Worm (Caenorhabditis elegans) whole organism, midembryonic: ENCODE results near the gene T28F12.1.

ENCODE experiments used
- T22C8.4 ChIP-seq: fragments of 200-800 bp; sonication (Bioruptor generic); IDR thresholded peaks from 2 replicates; pipeline ENCODE4 v1.3.6; 2022; ENCODE audit warnings: missing genetic modification characterization, missing compliant biosample characterization
- flt-1 ChIP-seq: fragments of 200-800 bp; sonication (Bioruptor generic); IDR thresholded peaks from 2 replicates; pipeline ENCODE4 v1.3.6; 2022; ENCODE audit warnings: missing genetic modification characterization, missing compliant biosample characterization
- klf-2 ChIP-seq: fragments of 200-800 bp; sonication (Bioruptor generic); conservative IDR thresholded peaks from 2 replicates; pipeline ENCODE4 v1.3.6; 2022; ENCODE audit warnings: missing genetic modification reagents, missing genetic modification characterization, missing compliant biosample characterization
- ref-1 ChIP-seq: fragments of 200-800 bp; sonication (Bioruptor generic); conservative IDR thresholded peaks from 2 replicates; pipeline ENCODE4 v1.3.6; 2022; ENCODE audit warnings: missing genetic modification reagents, missing genetic modification characterization, missing compliant biosample characterization
- ztf-23 ChIP-seq: fragments of 200-800 bp; sonication (Bioruptor generic); IDR thresholded peaks from 2 replicates; pipeline ENCODE4 v1.3.6; 2022; ENCODE audit warnings: missing genetic modification reagents, missing genetic modification characterization, missing compliant biosample characterization

- TF ChIP-seq flt-1 (GFP tag; lab: Robert Waterston, UW): no peak
- TF ChIP-seq klf-2: no peak
- no peak for TF ChIP-seq T22C8.4 (GFP tag; lab: Robert Waterston, UW)
- TF ChIP-seq ref-1: no peak
- no peak for TF ChIP-seq ztf-23 (GFP tag; lab: Robert Waterston, UW)
Measured at ce11 chrV:4525106-4525505, 12.3 kb downstream of the T28F12.1 start.
